Fruit fly (Drosophila melanogaster) whole organism, prepupa: ENCODE data around the gene CG13258.
A peak's percentile ranks its signal among the peaks of the same experiment; 100 is the strongest.

ENCODE experiments used
- CG11902 ChIP-seq: fragments of 200-800 bp; sonication (Bioruptor generic); optimal IDR thresholded peaks from 3 replicates; lab custom pipeline; 2016; ENCODE audit warnings: missing biosample characterization, missing genetic modification characterization
- CG15336 ChIP-seq: fragments of 200-800 bp; sonication (Bioruptor generic); IDR thresholded peaks from 2 replicates; pipeline ENCODE4 v1.3.6; 2022; ENCODE audit warnings: missing biosample characterization, missing genetic modification characterization
- CG1621 ChIP-seq: fragments of 200-800 bp; sonication (Bioruptor generic); optimal IDR thresholded peaks from 3 replicates; lab custom pipeline; 2018; ENCODE audit warnings: missing biosample characterization, mild to moderate bottlenecking, missing genetic modification characterization
- CG3032 ChIP-seq: fragments of 200-800 bp; optimal IDR thresholded peaks from 2 replicates; lab custom pipeline; 2019; ENCODE audit warnings: missing biosample characterization, mild to moderate bottlenecking, missing genetic modification characterization, moderate library complexity
- CG34406 ChIP-seq: fragments of 200-800 bp; sonication (Bioruptor generic); optimal IDR thresholded peaks from 3 replicates; lab custom pipeline; 2016; ENCODE audit warnings: missing biosample characterization, missing genetic modification characterization
- CG3919 ChIP-seq: fragments of 200-800 bp; sonication (Bioruptor generic); optimal IDR thresholded peaks from 3 replicates; lab custom pipeline; 2016; ENCODE audit warnings: missing biosample characterization, missing genetic modification characterization
- CG4318 ChIP-seq: fragments of 200-800 bp; sonication (Bioruptor generic); optimal IDR thresholded peaks from 3 replicates; lab custom pipeline; 2017; ENCODE audit warnings: missing biosample characterization, mild to moderate bottlenecking, missing genetic modification characterization
- CG6163 ChIP-seq: fragments of 200-800 bp; sonication (Bioruptor generic); IDR thresholded peaks from 3 replicates; pipeline ENCODE4 v1.3.6; 2022; ENCODE audit warnings: missing biosample characterization, missing genetic modification characterization
- CG6276 ChIP-seq: fragments of 200-800 bp; sonication (Bioruptor generic); optimal IDR thresholded peaks from 2 replicates; lab custom pipeline; 2017; ENCODE audit warnings: missing biosample characterization, mild to moderate bottlenecking, missing genetic modification characterization
- CG6808 ChIP-seq: fragments of 200-800 bp; sonication (Bioruptor generic); optimal IDR thresholded peaks from 3 replicates; lab custom pipeline; 2017; ENCODE audit warnings: missing biosample characterization, missing genetic modification characterization, mild to moderate bottlenecking, moderate library complexity, missing genetic modification reagents
- CG6854 ChIP-seq: fragments of 200-800 bp; sonication (Bioruptor generic); optimal IDR thresholded peaks from 2 replicates; lab custom pipeline; 2017; ENCODE audit warnings: missing biosample characterization, mild to moderate bottlenecking, missing genetic modification characterization
- CG8119 ChIP-seq: fragments of 200-800 bp; sonication (Bioruptor generic); IDR thresholded peaks from 3 replicates; pipeline ENCODE4 v1.3.6; 2022; ENCODE audit warnings: missing biosample characterization, missing genetic modification characterization
- CG9139 ChIP-seq: fragments of 200-800 bp; sonication (Bioruptor generic); optimal IDR thresholded peaks from 3 replicates; lab custom pipeline; 2017; ENCODE audit warnings: missing biosample characterization, mild to moderate bottlenecking, missing genetic modification characterization
- Eip78C ChIP-seq: fragments of 200-800 bp; sonication (Bioruptor generic); peaks from one replicate; lab custom pipeline; 2016; ENCODE audit warnings: missing biosample characterization, missing genetic modification characterization
- Eip93F ChIP-seq: fragments of 200-800 bp; sonication (Bioruptor generic); optimal IDR thresholded peaks from 2 replicates; lab custom pipeline; 2016; ENCODE audit warnings: missing biosample characterization, mild to moderate bottlenecking, missing genetic modification characterization
- Ets21C ChIP-seq: fragments of 200-800 bp; sonication (Bioruptor generic); optimal IDR thresholded peaks from 3 replicates; lab custom pipeline; 2016; ENCODE audit warnings: missing biosample characterization, missing genetic modification characterization
- Ets96B ChIP-seq: fragments of 200-800 bp; optimal IDR thresholded peaks from 2 replicates; lab custom pipeline; 2019; ENCODE audit warnings: missing biosample characterization, mild to moderate bottlenecking, missing genetic modification characterization, moderate library complexity
- Met ChIP-seq: fragments of 200-800 bp; sonication (Bioruptor generic); optimal IDR thresholded peaks from 3 replicates; lab custom pipeline; 2016; ENCODE audit warnings: missing biosample characterization, missing genetic modification characterization
- OdsH ChIP-seq: fragments of 200-800 bp; sonication (Bioruptor generic); optimal IDR thresholded peaks from 3 replicates; lab custom pipeline; 2016; ENCODE audit warnings: missing biosample characterization, missing genetic modification characterization
- Smox ChIP-seq: fragments of 200-800 bp; sonication (Bioruptor generic); optimal IDR thresholded peaks from 3 replicates; lab custom pipeline; 2016; ENCODE audit warnings: missing biosample characterization, missing genetic modification characterization
- Sox14 ChIP-seq: fragments of 200-800 bp; sonication (Bioruptor generic); optimal IDR thresholded peaks from 3 replicates; lab custom pipeline; 2016; ENCODE audit warnings: missing biosample characterization, missing genetic modification characterization
- Sox15 ChIP-seq: fragments of 200-800 bp; sonication (Bioruptor generic); optimal IDR thresholded peaks from 3 replicates; lab custom pipeline; 2016; ENCODE audit warnings: missing biosample characterization, missing genetic modification characterization
- achi ChIP-seq: fragments of 200-800 bp; sonication (Bioruptor generic); optimal IDR thresholded peaks from 3 replicates; lab custom pipeline; 2016; ENCODE audit warnings: missing biosample characterization, missing genetic modification characterization
- acj6 ChIP-seq: fragments of 200-800 bp; sonication (Bioruptor generic); optimal IDR thresholded peaks from 3 replicates; lab custom pipeline; 2016; ENCODE audit warnings: missing biosample characterization, missing genetic modification characterization
- cyc ChIP-seq: fragments of 200-800 bp; sonication (Bioruptor generic); optimal IDR thresholded peaks from 3 replicates; lab custom pipeline; 2016; ENCODE audit warnings: missing biosample characterization, missing genetic modification characterization
- dac ChIP-seq: fragments of 200-800 bp; sonication (Bioruptor generic); optimal IDR thresholded peaks from 2 replicates; lab custom pipeline; 2017; ENCODE audit warnings: missing biosample characterization, mild to moderate bottlenecking, missing genetic modification characterization
- dsx ChIP-seq: fragments of 200-800 bp; optimal IDR thresholded peaks from 3 replicates; lab custom pipeline; 2019; ENCODE audit warnings: missing biosample characterization, mild to moderate bottlenecking, missing genetic modification characterization, moderate library complexity; ENCODE audit not compliant: poor library complexity, severe bottlenecking
- fd85E ChIP-seq: fragments of 200-800 bp; sonication (Bioruptor generic); optimal IDR thresholded peaks from 3 replicates; lab custom pipeline; 2016; ENCODE audit warnings: missing biosample characterization, missing genetic modification characterization
- fkh ChIP-seq: fragments of 200-800 bp; sonication (Bioruptor generic); optimal IDR thresholded peaks from 3 replicates; lab custom pipeline; 2017; ENCODE audit warnings: missing biosample characterization, mild to moderate bottlenecking, missing genetic modification characterization, moderate library complexity
- net ChIP-seq: fragments of 200-800 bp; sonication (Bioruptor generic); optimal IDR thresholded peaks from 3 replicates; lab custom pipeline; 2016; ENCODE audit warnings: missing biosample characterization, missing genetic modification characterization
- salr ChIP-seq, 2 experiments: fragments of 200-800 bp; sonication (Bioruptor generic); optimal IDR thresholded peaks; 3 replicates each; lab custom pipeline; 2016 to 2018; ENCODE audit warnings: missing biosample characterization in 2 of 2, missing genetic modification characterization in 2 of 2, mild to moderate bottlenecking in 1 of 2
- spab ChIP-seq: fragments of 200-800 bp; sonication (Bioruptor generic); optimal IDR thresholded peaks from 2 replicates; lab custom pipeline; 2017; ENCODE audit warnings: missing biosample characterization, mild to moderate bottlenecking, missing genetic modification characterization, missing genetic modification reagents
- ss ChIP-seq, 2 experiments: fragments of 200-800 bp; sonication (Bioruptor generic); optimal IDR thresholded peaks; 2 replicates in 1 of 2; 3 replicates in 1 of 2; lab custom pipeline; 2017 to 2018; ENCODE audit warnings: mild to moderate bottlenecking in 2 of 2, missing biosample characterization in 2 of 2, missing genetic modification characterization in 2 of 2, moderate library complexity in 1 of 2
- topi ChIP-seq: fragments of 200-800 bp; sonication (Bioruptor generic); optimal IDR thresholded peaks from 3 replicates; lab custom pipeline; 2016; ENCODE audit warnings: missing biosample characterization, missing genetic modification characterization
- vri ChIP-seq: fragments of 200-800 bp; sonication (Bioruptor generic); optimal IDR thresholded peaks from 3 replicates; lab custom pipeline; 2016; ENCODE audit warnings: missing biosample characterization, mild to moderate bottlenecking, missing genetic modification characterization

Gene CG13258

DNA sequence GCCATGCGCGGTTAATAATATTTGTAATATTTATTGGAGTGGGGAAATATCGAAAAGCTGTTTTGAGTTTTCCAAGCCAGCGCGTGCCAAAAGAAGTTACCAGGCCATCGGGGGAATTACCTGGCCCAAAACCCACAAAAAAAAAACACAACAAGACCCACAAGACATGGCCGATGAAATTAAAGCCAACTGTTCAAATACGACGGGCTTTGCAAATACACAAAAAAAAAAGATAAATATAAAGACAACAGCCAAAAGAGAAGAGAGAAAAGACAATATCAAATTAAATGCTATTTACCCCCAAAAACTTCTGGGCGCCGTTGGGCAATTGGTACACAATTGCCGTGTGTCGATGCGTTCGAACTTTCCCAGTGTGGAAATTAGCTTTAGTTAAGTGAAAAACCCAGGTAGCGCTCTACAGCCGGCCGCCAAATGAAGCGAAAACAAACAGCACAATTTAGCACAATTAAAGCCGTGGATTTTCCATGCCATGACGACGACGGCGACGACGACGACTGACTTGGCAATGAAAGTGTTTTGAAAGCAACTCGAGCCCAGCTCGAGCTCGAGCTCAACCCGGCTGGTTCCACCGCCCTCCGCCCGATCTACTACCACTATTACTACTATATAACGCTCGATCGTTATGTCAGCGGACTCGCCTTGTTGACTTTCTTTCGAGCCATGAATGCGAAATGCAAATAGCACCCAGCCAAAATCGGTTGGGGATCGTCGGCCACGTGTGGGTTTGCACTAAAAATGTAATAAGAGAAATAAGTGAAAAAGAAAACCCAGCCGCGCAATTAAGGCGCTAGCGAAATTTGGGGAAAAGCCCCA lies 25.2 kb upstream of the CG13258 start (continued):
- TF ChIP-seq acj6 (GFP tag; lab: Kevin White, UChicago) (no peak), Ets21C (GFP tag; lab: Kevin White, UChicago) (no peak), CG6854 (GFP tag; lab: Kevin White, UChicago) (no peak), fd85E (GFP tag; lab: Kevin White, UChicago) (no peak), vri (GFP tag; lab: Kevin White, UChicago) (no peak)

dm6 chr2L:16317131-16317530 lies 24.3 kb upstream of the CG13258 start:
- no peak for TF ChIP-seq CG3919 (GFP tag; lab: Kevin White, UChicago)
- TF ChIP-seq fkh: peak; percentile 50

- TF ChIP-seq CG1621 (no peak), CG15336 (GFP tag; lab: Robert Waterston, UW) (no peak), fd85E (GFP tag; lab: Kevin White, UChicago) (no peak), CG6854 (GFP tag; lab: Kevin White, UChicago) (no peak), spab (GFP tag; lab: Kevin White, UChicago) (no peak), net (GFP tag; lab: Kevin White, UChicago) (no peak), Sox15 (GFP tag; lab: Kevin White, UChicago) (no peak), dsx (GFP tag; lab: Kevin White, UChicago) (no peak), CG4318 (no peak), OdsH (GFP tag; lab: Kevin White, UChicago) (no peak), CG11902 (GFP tag; lab: Kevin White, UChicago) (no peak), Sox14 (no peak), Met (no peak), Ets21C (GFP tag; lab: Kevin White, UChicago) (no peak), CG9139 (no peak)
Measured at dm6 chr2L:16316410-16316809, 23.6 kb upstream of the CG13258 start.

- no peak for TF ChIP-seq CG6808 (GFP tag; lab: Kevin White, UChicago)
- peak; percentile 14 for TF ChIP-seq fkh
Measured at dm6 chr2L:16315844-16316243, 23.0 kb upstream of the CG13258 start.

DNA sequence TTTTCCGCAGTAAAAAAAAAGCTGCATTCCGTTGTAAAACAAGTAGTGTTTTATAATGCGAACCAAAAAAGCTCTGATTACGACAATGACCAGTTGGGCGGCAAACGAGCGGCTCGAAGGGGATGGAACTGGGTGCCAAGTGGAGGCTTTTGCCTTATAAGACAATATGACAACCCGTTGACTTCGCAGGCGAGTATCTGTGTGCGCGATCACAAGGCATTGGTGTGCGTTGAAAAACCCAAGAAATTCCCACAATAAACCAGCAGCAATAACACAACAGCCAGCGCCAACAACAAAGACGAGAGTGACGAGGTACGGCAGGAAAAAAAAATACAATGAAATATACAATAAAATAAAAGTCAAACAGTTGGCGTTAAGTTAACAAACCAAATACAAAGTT lies 22.2 kb upstream of the CG13258 start:
- no peak for TF ChIP-seq topi (GFP tag; lab: Kevin White, UChicago)
- TF ChIP-seq Eip93F (GFP tag; lab: Kevin White, UChicago): peak; percentile 38
- TF ChIP-seq OdsH (GFP tag; lab: Kevin White, UChicago): no peak
- no peak for TF ChIP-seq achi
- no peak for TF ChIP-seq Smox (GFP tag; lab: Kevin White, UChicago)
- TF ChIP-seq Sox14: peak; percentile 77
- no peak for TF ChIP-seq dac (GFP tag; lab: Kevin White, UChicago)
- peak; percentile 31 for TF ChIP-seq Ets96B (tag; lab: Kevin White, UChicago)
- TF ChIP-seq salr (GFP tag; optimal IDR thresholded peaks at IDR 0.05; lab: Kevin White, UChicago): no peak
- no peak for TF ChIP-seq cyc (GFP tag; lab: Kevin White, UChicago)
- TF ChIP-seq CG6808 (GFP tag; lab: Kevin White, UChicago): peak; percentile 65
- TF ChIP-seq dsx (GFP tag; lab: Kevin White, UChicago): peak; percentile 53
- no peak for TF ChIP-seq Met
- no peak for TF ChIP-seq CG34406 (GFP tag; lab: Kevin White, UChicago)
- TF ChIP-seq vri (GFP tag; lab: Kevin White, UChicago): peak; percentile 94
- peak; percentile 28; the same call in 2 of the 3 replicates for TF ChIP-seq CG8119 (GFP tag; lab: Robert Waterston, UW)
- peak in 1 of 2 experiments; percentile 78 for TF ChIP-seq ss (GFP tag; optimal IDR thresholded peaks at IDR 0.05; lab: Kevin White, UChicago)
- TF ChIP-seq CG6276 (GFP tag; lab: Kevin White, UChicago): no peak
- peak; percentile 60 for TF ChIP-seq Eip78C (GFP tag; lab: Kevin White, UChicago)
- peak; percentile 62 for TF ChIP-seq fkh
- no peak for TF ChIP-seq net (GFP tag; lab: Kevin White, UChicago)
- peak; percentile 10 for TF ChIP-seq CG3032
- peak; percentile 62 for TF ChIP-seq CG6163
- TF ChIP-seq, all 60 proteins: peak for 12
